Worm (Caenorhabditis elegans): Measurements from ENCODE around the gene tasp-1.

tasp-1 gene

DNA sequence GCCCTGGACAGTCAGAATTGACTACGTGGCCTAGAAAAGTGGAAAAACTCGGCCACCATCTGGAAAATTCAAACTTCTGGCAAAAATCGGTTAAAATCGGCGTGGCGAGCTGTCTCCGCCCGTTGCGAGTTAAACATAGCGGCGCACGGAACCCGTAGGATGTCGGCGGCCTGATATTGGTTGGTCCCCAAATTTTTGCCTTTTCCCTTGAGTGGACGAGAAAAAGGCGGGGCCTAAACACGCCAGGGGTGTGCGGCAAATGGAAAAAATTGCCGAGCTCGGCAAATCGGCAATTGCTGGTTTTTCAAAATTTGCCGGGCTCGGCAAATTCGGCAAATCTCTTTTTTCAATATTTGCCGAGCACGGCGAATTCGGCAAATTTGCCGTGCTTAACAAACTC is 25.8 kb upstream of the tasp-1 start:
- no peak for TF ChIP-seq ama-1 (optimal IDR thresholded peaks at IDR 0.05)
- no peak for TF ChIP-seq gmeb-1 (tag; optimal IDR thresholded peaks at IDR 0.05)
- no peak for TF ChIP-seq C34F6.9 (tag; optimal IDR thresholded peaks at IDR 0.05)
- TF ChIP-seq unc-55 (GFP tag; optimal IDR thresholded peaks at IDR 0.05), result no peak
- no peak for TF ChIP-seq lin-39 (tag; optimal IDR thresholded peaks at IDR 0.05)
- no peak for TF ChIP-seq lsy-2 (tag; optimal IDR thresholded peaks at IDR 0.05)
- TF ChIP-seq ztf-4 (tag; optimal IDR thresholded peaks at IDR 0.05), result no peak
- TF ChIP-seq blmp-1 (tag; optimal IDR thresholded peaks at IDR 0.05; ENCODE audit: insufficient read depth), result no peak
- TF ChIP-seq lin-13 (GFP tag; optimal IDR thresholded peaks at IDR 0.05), result no peak
- TF ChIP-seq ceh-82 (tag; optimal IDR thresholded peaks at IDR 0.05), result no peak

DNA sequence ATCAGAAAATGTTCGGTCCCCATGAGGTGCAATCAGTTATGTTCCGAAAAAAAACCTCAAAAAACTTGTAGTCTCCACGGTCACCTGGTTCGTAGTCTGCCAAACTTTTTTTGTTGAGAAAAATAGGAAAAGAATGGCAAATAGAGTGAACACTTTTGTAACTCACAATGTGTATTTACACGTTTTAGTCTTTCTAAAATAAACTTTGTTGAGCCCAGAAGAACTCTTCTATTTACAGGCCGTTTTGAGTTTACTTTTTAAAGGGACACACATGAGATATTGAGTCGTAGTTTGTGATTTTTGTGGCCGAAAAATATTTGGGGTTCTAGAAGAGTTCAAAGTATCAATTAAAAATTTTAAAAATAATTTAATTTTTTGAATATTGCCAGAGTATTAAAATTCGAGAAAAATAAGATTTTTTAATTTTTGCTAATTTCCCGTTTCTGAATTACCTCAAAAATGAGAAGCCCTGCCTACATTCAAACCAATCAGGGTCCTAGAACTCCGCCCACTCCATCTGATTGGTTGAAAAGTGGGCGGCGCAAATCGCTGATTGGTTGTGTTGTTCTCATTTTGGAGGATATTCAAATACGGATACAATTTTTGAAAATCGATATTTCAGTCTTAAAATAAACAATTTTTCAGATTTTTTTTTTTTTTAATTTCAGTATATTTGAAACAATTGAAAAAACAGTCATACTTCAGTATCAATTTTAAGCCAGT is 24.4 kb upstream of the tasp-1 start:
- TF ChIP-seq unc-39 (tag; optimal IDR thresholded peaks at IDR 0.05) (no peak), sma-9 (GFP tag; optimal IDR thresholded peaks at IDR 0.05) (peak; percentile 9), sma-9 (tag; optimal IDR thresholded peaks at IDR 0.05) (no peak)

DNA sequence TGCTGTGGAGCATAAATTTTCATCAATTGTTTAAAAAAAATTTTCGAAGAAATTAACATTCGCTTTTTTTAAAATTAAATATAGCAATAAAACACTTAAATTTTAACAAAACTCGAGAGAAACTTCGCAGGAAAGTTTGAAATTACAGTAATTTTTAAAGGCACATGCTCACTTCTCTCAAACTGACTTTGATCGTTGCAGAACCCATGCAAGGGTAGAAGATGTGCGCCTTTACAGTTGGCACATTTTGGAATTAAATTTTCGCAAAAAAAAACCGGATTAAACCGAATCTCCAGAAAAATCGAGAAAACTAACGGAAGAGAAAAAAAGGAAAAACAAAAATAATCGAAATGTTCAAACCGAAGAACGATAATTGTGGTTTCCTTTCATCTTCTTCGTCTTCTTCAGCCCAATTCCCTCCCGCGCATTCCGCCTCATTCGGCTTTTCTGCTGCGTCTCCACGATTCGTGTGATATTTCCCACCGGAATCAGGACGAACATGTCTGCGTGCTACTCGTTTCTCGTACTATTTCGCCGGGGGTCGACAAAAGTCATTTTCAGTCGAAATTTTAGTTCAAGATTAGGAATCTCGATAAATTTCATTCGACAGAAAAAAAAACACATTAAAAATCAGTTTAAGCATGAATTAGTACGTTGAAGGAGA is 22.7 kb upstream of the tasp-1 start:
- TF ChIP-seq ztf-4 (tag; optimal IDR thresholded peaks at IDR 0.05), result no peak
- TF ChIP-seq nhr-25 (tag; optimal IDR thresholded peaks at IDR 0.05), result peak; percentile 8
- peak; percentile 9 for TF ChIP-seq sma-3 (GFP tag; optimal IDR thresholded peaks at IDR 0.05)
- no peak for TF ChIP-seq unc-62 (GFP tag; optimal IDR thresholded peaks at IDR 0.05)
- no peak for TF ChIP-seq blmp-1 (tag; optimal IDR thresholded peaks at IDR 0.05; ENCODE audit: insufficient read depth)

DNA sequence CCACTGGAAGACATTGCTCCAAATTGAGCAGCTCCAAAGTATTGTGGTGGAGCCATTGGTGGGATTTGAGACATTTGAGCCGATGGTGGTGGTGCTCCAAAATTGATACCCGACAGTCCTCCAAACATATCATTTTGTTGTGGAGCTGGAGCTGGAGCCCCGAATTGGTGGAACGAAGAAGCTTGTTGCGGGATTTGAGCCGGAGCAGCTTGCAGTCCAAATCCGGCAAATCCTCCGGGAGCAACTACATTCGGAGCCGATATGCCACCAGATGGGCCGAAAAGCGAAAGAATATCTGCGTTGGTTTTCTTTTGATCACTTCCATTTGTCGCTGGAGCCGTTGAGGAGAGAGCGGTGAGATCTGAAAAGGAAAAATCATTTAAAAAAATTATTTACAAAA is 21.0 kb upstream of the tasp-1 start:
- TF ChIP-seq peb-1 (tag; optimal IDR thresholded peaks at IDR 0.05) (no peak), nhr-12 (tag; optimal IDR thresholded peaks at IDR 0.05) (no peak), fos-1 (tag; optimal IDR thresholded peaks at IDR 0.05) (no peak), nhr-21 (tag; optimal IDR thresholded peaks at IDR 0.05) (no peak), ceh-82 (tag; optimal IDR thresholded peaks at IDR 0.05) (no peak), elt-1 (tag; optimal IDR thresholded peaks at IDR 0.05) (no peak), C34F6.9 (tag; optimal IDR thresholded peaks at IDR 0.05) (no peak), ceh-16 (tag; optimal IDR thresholded peaks at IDR 0.05) (no peak), skn-1 (tag; optimal IDR thresholded peaks at IDR 0.05) (no peak), nhr-11 (tag; optimal IDR thresholded peaks at IDR 0.05) (no peak), gmeb-1 (tag; optimal IDR thresholded peaks at IDR 0.05) (no peak), unc-62 (GFP tag; optimal IDR thresholded peaks at IDR 0.05) (no peak)

DNA sequence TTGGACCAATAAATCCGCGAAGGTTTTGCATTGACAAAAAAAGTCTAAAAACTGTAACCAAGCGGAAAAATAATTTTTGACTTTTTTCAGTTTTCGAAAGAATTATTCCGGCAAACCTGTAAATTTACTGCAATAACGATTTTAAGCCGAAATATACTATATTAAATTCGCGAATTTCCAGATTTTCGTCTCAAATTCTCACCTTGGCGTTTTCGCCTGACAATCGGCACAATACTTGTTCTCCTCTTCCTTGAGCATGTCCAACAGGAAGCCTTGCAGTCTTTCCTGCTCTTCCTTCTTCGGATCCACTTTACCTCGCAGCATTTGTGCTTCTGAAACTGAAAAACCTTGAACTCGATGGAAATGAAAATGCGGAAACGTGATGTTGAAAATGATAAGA is 19.7 kb upstream of the tasp-1 start, which contains the start of gene smap-1:
Gene smap-1 (minus strand): TSS at position 338 of the 400 bp plus-strand sequence.
- TF ChIP-seq alr-1 (tag; optimal IDR thresholded peaks at IDR 0.05) (no peak), nhr-23 (tag; optimal IDR thresholded peaks at IDR 0.05) (no peak), crh-2 (tag; optimal IDR thresholded peaks at IDR 0.05) (no peak), R02D3.7 (tag; optimal IDR thresholded peaks at IDR 0.05) (no peak), nhr-10 (tag; optimal IDR thresholded peaks at IDR 0.05) (no peak), nhr-237 (tag; optimal IDR thresholded peaks at IDR 0.05) (no peak), nhr-77 (tag; optimal IDR thresholded peaks at IDR 0.05) (no peak)

DNA sequence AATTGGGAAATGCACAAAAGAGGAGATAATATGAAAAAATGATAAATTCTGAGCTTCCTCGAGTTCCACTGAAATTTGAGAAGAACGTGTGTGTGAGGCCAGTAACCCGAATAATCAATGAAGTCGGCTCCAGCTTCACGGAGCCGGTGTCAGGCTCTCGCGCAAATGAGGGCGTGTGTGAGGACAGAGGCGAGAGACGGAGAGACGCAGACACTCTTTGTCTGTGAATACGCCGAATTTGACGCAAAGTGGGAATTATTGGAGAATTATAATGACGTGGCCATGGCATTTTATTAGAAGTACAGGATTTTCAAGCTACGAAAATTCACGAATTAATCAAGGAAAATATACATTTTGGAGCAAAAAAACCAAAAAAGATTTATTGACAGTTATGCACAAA is 19.2 kb upstream of the tasp-1 start:
- TF ChIP-seq nhr-11 (tag; optimal IDR thresholded peaks at IDR 0.05) (no peak), peb-1 (tag; optimal IDR thresholded peaks at IDR 0.05) (no peak), unc-39 (tag; optimal IDR thresholded peaks at IDR 0.05) (no peak), elt-3 (tag; optimal IDR thresholded peaks at IDR 0.05) (no peak), ztf-11 (tag; optimal IDR thresholded peaks at IDR 0.05) (no peak), sma-9 (GFP tag; optimal IDR thresholded peaks at IDR 0.05) (peak; percentile 20), sma-9 (tag; optimal IDR thresholded peaks at IDR 0.05) (no peak), C34F6.9 (tag; optimal IDR thresholded peaks at IDR 0.05) (peak; percentile 82), ZK546.5 (tag; optimal IDR thresholded peaks at IDR 0.05) (no peak), nhr-12 (tag; optimal IDR thresholded peaks at IDR 0.05) (no peak), snpc-4 (tag; optimal IDR thresholded peaks at IDR 0.05) (no peak), Y55F3AM.14 (GFP tag; optimal IDR thresholded peaks at IDR 0.05) (peak; percentile 8), lin-39 (tag; optimal IDR thresholded peaks at IDR 0.05) (no peak), dmd-4 (tag; optimal IDR thresholded peaks at IDR 0.05) (no peak), lin-11 (tag; optimal IDR thresholded peaks at IDR 0.05) (no peak), sma-3 (GFP tag; optimal IDR thresholded peaks at IDR 0.05) (no peak), mbf-1 (tag; optimal IDR thresholded peaks at IDR 0.05) (no peak), nhr-25 (tag; optimal IDR thresholded peaks at IDR 0.05) (peak; percentile 6), egl-27 (tag; optimal IDR thresholded peaks at IDR 0.05) (peak; percentile 3), skn-1 (tag; optimal IDR thresholded peaks at IDR 0.05) (no peak), F13H6.1 (tag; optimal IDR thresholded peaks at IDR 0.05) (peak; percentile 50), mdl-1 (tag; optimal IDR thresholded peaks at IDR 0.05) (peak in 1 of 2 experiments; percentile 0), crh-2 (tag; optimal IDR thresholded peaks at IDR 0.05) (peak; percentile 86), ztf-4 (tag; optimal IDR thresholded peaks at IDR 0.05) (no peak)
